Worm (Caenorhabditis elegans) whole organism, L2 larva: ENCODE measurements around the gene F08D12.15.

Source experiments
- C34F6.9 ChIP-seq: fragments of 150-350 bp; optimal IDR thresholded peaks from 2 replicates; lab custom pipeline; 2014; ENCODE audit warnings: missing biosample characterization, missing genetic modification characterization
- R02D3.7 ChIP-seq: fragments of 150-350 bp; optimal IDR thresholded peaks from 2 replicates; lab custom pipeline; 2014; ENCODE audit warnings: missing biosample characterization, missing genetic modification characterization
- Y55F3AM.14 ChIP-seq: fragments of 200-800 bp; sonication (Bioruptor generic); optimal IDR thresholded peaks from 2 replicates; lab custom pipeline; 2018; ENCODE audit warnings: mild to moderate bottlenecking, missing genetic modification characterization, missing compliant biosample characterization
- ZK546.5 ChIP-seq: sonication (generic microtip); optimal IDR thresholded peaks from 2 replicates; lab custom pipeline; 2017; ENCODE audit warnings: missing biosample characterization, missing genetic modification characterization
- alr-1 ChIP-seq: fragments of 150-350 bp; optimal IDR thresholded peaks from 2 replicates; lab custom pipeline; 2014; ENCODE audit warnings: missing biosample characterization, missing genetic modification characterization
- ama-1 ChIP-seq: fragments of 150-350 bp; optimal IDR thresholded peaks from 2 replicates; lab custom pipeline; 2018; ENCODE audit warnings: inconsistent platforms
- blmp-1 ChIP-seq: sonication (generic microtip); optimal IDR thresholded peaks from 2 replicates; lab custom pipeline; 2017; ENCODE audit warnings: missing genetic modification characterization, mild to moderate bottlenecking, missing compliant biosample characterization, antibody characterized with exemption, moderate library complexity; ENCODE audit not compliant: insufficient read depth
- ceh-16 ChIP-seq: fragments of 150-350 bp; optimal IDR thresholded peaks from 2 replicates; lab custom pipeline; 2014; ENCODE audit warnings: missing biosample characterization, missing genetic modification characterization
- crh-2 ChIP-seq: sonication (generic microtip); optimal IDR thresholded peaks from 2 replicates; lab custom pipeline; 2017; ENCODE audit warnings: missing biosample characterization, missing genetic modification characterization
- dmd-4 ChIP-seq: sonication (generic microtip); optimal IDR thresholded peaks from 2 replicates; lab custom pipeline; 2017; ENCODE audit warnings: missing biosample characterization, missing genetic modification characterization
- elt-3 ChIP-seq: sonication (generic microtip); optimal IDR thresholded peaks from 2 replicates; lab custom pipeline; 2017; ENCODE audit warnings: missing biosample characterization, missing genetic modification characterization
- fos-1 ChIP-seq: fragments of 150-350 bp; optimal IDR thresholded peaks from 2 replicates; lab custom pipeline; 2014; ENCODE audit warnings: missing biosample characterization, missing genetic modification characterization
- lin-13 ChIP-seq: fragments of 150-350 bp; optimal IDR thresholded peaks from 2 replicates; lab custom pipeline; 2014; ENCODE audit warnings: missing biosample characterization, missing genetic modification reagents, missing genetic modification characterization
- lin-39 ChIP-seq: fragments of 150-350 bp; optimal IDR thresholded peaks from 2 replicates; lab custom pipeline; 2014; ENCODE audit warnings: missing biosample characterization, missing genetic modification reagents, missing genetic modification characterization
- lsy-2 ChIP-seq, 2 experiments: fragments of 150-350 bp in 1 of 2; sonication (generic microtip) in 1 of 2; optimal IDR thresholded peaks; 2 replicates each; lab custom pipeline; 2014 to 2017; ENCODE audit warnings: missing biosample characterization in 2 of 2, missing genetic modification characterization in 2 of 2
- mab-5 ChIP-seq: fragments of 150-350 bp; optimal IDR thresholded peaks from 2 replicates; lab custom pipeline; 2014; ENCODE audit warnings: missing biosample characterization, missing genetic modification characterization
- mbf-1 ChIP-seq: sonication (generic microtip); optimal IDR thresholded peaks from 2 replicates; lab custom pipeline; 2017; ENCODE audit warnings: missing biosample characterization, missing genetic modification characterization
- nhr-12 ChIP-seq: fragments of 150-350 bp; optimal IDR thresholded peaks from 2 replicates; lab custom pipeline; 2014; ENCODE audit warnings: missing biosample characterization, missing genetic modification characterization
- nhr-129 ChIP-seq: fragments of 150-350 bp; optimal IDR thresholded peaks from 2 replicates; lab custom pipeline; 2014; ENCODE audit warnings: missing biosample characterization, missing genetic modification characterization
- nhr-23 ChIP-seq: fragments of 150-350 bp; optimal IDR thresholded peaks from 2 replicates; lab custom pipeline; 2014; ENCODE audit warnings: missing biosample characterization, missing genetic modification reagents, missing genetic modification characterization
- nhr-237 ChIP-seq: fragments of 150-350 bp; optimal IDR thresholded peaks from 2 replicates; lab custom pipeline; 2014; ENCODE audit warnings: missing biosample characterization, missing genetic modification characterization
- nhr-77 ChIP-seq: fragments of 150-350 bp; optimal IDR thresholded peaks from 2 replicates; lab custom pipeline; 2014; ENCODE audit warnings: missing biosample characterization, missing genetic modification characterization
- peb-1 ChIP-seq: fragments of 150-350 bp; optimal IDR thresholded peaks from 2 replicates; lab custom pipeline; 2014; ENCODE audit warnings: missing biosample characterization, missing genetic modification characterization
- sem-4 ChIP-seq: fragments of 150-350 bp; optimal IDR thresholded peaks from 2 replicates; lab custom pipeline; 2014; ENCODE audit warnings: missing biosample characterization, missing genetic modification reagents, missing genetic modification characterization
- skn-1 ChIP-seq: sonication (generic microtip); optimal IDR thresholded peaks from 2 replicates; lab custom pipeline; 2017; ENCODE audit warnings: missing biosample characterization, missing genetic modification characterization
- sma-3 ChIP-seq: sonication (generic microtip); optimal IDR thresholded peaks from 2 replicates; lab custom pipeline; 2016; ENCODE audit warnings: missing genetic modification reagents, missing genetic modification characterization, missing compliant biosample characterization
- snpc-4 ChIP-seq: fragments of 150-350 bp; optimal IDR thresholded peaks from 2 replicates; lab custom pipeline; 2014; ENCODE audit warnings: missing biosample characterization, missing genetic modification characterization
- unc-62 ChIP-seq: fragments of 150-350 bp; optimal IDR thresholded peaks from 2 replicates; lab custom pipeline; 2014; ENCODE audit warnings: missing biosample characterization, missing genetic modification reagents, missing genetic modification characterization
- zag-1 ChIP-seq: fragments of 150-350 bp; optimal IDR thresholded peaks from 2 replicates; lab custom pipeline; 2014; ENCODE audit warnings: missing biosample characterization, missing genetic modification characterization
- ztf-1 ChIP-seq: fragments of 200-800 bp; sonication (Bioruptor generic); conservative IDR thresholded peaks from 2 replicates; pipeline ENCODE4 v1.3.6; 2022; ENCODE audit warnings: missing genetic modification characterization, missing compliant biosample characterization
- ztf-11 ChIP-seq: sonication (generic microtip); optimal IDR thresholded peaks from 2 replicates; lab custom pipeline; 2017; ENCODE audit warnings: missing biosample characterization, missing genetic modification characterization

The F08D12.15 gene

DNA sequence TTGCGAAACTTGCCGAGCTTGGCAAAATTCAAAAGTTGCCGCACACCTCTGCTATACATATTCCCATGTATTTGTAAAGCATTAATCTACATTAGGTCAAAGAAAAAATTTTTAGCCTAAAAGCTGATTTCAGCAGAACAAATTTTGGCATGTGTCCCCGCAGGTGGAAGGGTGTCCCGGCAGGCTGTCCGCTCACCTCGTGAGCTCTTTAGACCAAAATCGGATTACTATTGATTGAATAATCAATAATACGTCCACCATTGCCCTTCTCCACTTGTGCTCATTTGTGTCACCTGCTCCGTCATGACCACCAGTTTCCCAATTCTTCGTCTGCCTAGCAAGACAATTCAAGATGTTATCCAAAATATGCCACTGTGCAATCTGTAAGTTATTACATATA, 8.0 kb upstream of the F08D12.15 start, which contains the start of gene fbxb-107:
Gene fbxb-107, plus strand, starts transcription at position 297 of the 400 bp plus-strand sequence.
- TF ChIP-seq lin-13 = no peak
- TF ChIP-seq mbf-1 (tag; lab: Kevin White, UChicago) = no peak
- TF ChIP-seq ZK546.5 (tag; lab: Kevin White, UChicago) = no peak
- TF ChIP-seq sma-3 (GFP tag; lab: Kevin White, UChicago) = no peak
- TF ChIP-seq sem-4 = no peak
- no peak for TF ChIP-seq peb-1 (tag; lab: Kevin White, UChicago)
- no peak for TF ChIP-seq crh-2 (tag; lab: Kevin White, UChicago)
- no peak for TF ChIP-seq nhr-12 (tag; lab: Kevin White, UChicago)
- no peak for TF ChIP-seq ztf-11
- no peak for TF ChIP-seq nhr-23 (tag; lab: Kevin White, UChicago)

ce11 chrII:2762108-2762507, 4.3 kb upstream of the F08D12.15 start, which contains the start of gene fbxb-106:
fbxb-106 (plus strand) TSS chrII:2762408.
- TF ChIP-seq nhr-77 (tag; lab: Kevin White, UChicago) = no peak
- no peak for TF ChIP-seq ztf-1 (GFP tag; lab: Robert Waterston, UW)
- TF ChIP-seq skn-1 (tag; lab: Kevin White, UChicago) = no peak
- no peak for TF ChIP-seq mbf-1 (tag; lab: Kevin White, UChicago)
- TF ChIP-seq nhr-12 (tag; lab: Kevin White, UChicago) = no peak
- no peak for TF ChIP-seq nhr-23 (tag; lab: Kevin White, UChicago)
- TF ChIP-seq ztf-11 = no peak
- TF ChIP-seq nhr-129 (tag; lab: Kevin White, UChicago) = no peak
- no peak for TF ChIP-seq alr-1 (tag; lab: Kevin White, UChicago)
- TF ChIP-seq Y55F3AM.14 (GFP tag; lab: Kevin White, UChicago) = no peak
- no peak for TF ChIP-seq lsy-2 (tag; optimal IDR thresholded peaks at IDR 0.05; lab: Kevin White, UChicago)
- TF ChIP-seq unc-62 (GFP tag; lab: Kevin White, UChicago) = no peak
- no peak for TF ChIP-seq sem-4
- no peak for TF ChIP-seq snpc-4 (tag; lab: Kevin White, UChicago)
- no peak for TF ChIP-seq ZK546.5 (tag; lab: Kevin White, UChicago)
- no peak for TF ChIP-seq lin-13
- TF ChIP-seq R02D3.7 (tag; lab: Kevin White, UChicago) = no peak
- TF ChIP-seq dmd-4 (tag; lab: Kevin White, UChicago) = no peak
- no peak for TF ChIP-seq lin-39 (tag; lab: Kevin White, UChicago)
- TF ChIP-seq nhr-237 (tag; lab: Kevin White, UChicago) = no peak
- TF ChIP-seq, all 48 proteins: peak for 0

- no peak for TF ChIP-seq lin-39 (tag; lab: Kevin White, UChicago)
Measured at ce11 chrII:2764664-2765063, 1.8 kb upstream of the F08D12.15 start, which contains the start of gene fbxb-108. fbxb-108 (plus strand) TSS chrII:2764964.

DNA sequence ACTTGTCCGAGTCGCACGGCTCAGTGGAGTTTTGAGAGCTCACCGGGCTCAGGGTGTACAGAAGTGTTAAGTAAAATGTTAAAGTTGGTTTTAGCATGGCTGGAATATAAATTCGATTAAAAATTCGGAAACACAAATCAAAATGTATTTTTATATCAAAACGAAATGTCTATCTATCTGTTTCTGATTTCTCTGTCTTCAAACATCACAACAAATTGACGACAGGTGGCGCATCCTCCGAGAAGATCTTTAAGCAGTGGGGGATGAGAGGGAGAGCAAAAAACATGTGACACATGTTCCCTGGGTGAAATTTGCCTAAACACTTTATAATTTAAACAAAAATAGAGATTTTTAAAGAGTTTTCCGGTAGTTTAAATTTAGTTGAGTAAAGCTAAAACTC, 2.6 kb downstream of the F08D12.15 start, which contains the start of gene F08D12.7:
Gene F08D12.7, minus strand, starts transcription at position 101 of the 400 bp plus-strand sequence.
- no peak for TF ChIP-seq mab-5 (tag; lab: Kevin White, UChicago)
- TF ChIP-seq crh-2 (tag; lab: Kevin White, UChicago) = no peak
- no peak for TF ChIP-seq alr-1 (tag; lab: Kevin White, UChicago)
- TF ChIP-seq elt-3 (tag; lab: Kevin White, UChicago) = no peak
- no peak for TF ChIP-seq ceh-16 (tag; lab: Kevin White, UChicago)

DNA sequence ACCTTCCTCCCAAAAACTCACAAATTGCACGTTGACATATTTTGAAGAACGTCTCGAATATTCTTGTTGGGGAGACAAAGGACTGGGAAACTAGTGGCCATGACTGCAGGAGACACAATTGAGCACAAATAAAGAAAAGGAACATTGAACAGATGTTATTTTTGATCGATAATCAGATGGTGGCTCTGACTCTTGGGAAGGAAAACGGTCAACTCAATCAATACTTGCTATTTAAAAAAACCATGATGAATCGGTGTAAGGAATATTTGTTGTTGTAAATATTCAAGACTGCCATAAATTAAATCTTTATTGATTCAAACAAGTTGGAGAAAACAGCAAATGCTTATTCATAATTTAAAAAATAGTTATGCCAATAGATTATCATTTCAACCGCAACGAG, 4.4 kb downstream of the F08D12.15 start, which contains the start of gene fbxb-105:
Gene fbxb-105, minus strand, starts transcription at position 101 of the 400 bp plus-strand sequence.
- TF ChIP-seq C34F6.9 (tag; lab: Kevin White, UChicago) (no peak), ceh-16 (tag; lab: Kevin White, UChicago) (no peak), sem-4 (no peak), alr-1 (tag; lab: Kevin White, UChicago) (no peak), ama-1 (lab: Kevin White, UChicago) (no peak), elt-3 (tag; lab: Kevin White, UChicago) (no peak), zag-1 (tag; lab: Kevin White, UChicago) (no peak), nhr-129 (tag; lab: Kevin White, UChicago) (no peak), blmp-1 (tag; lab: Kevin White, UChicago) (no peak), ZK546.5 (tag; lab: Kevin White, UChicago) (no peak), fos-1 (tag; lab: Kevin White, UChicago) (no peak), skn-1 (tag; lab: Kevin White, UChicago) (no peak), lin-13 (no peak)
